Fruit fly (Drosophila melanogaster): ENCODE data around the gene CG11050.

CG11050 gene

DNA sequence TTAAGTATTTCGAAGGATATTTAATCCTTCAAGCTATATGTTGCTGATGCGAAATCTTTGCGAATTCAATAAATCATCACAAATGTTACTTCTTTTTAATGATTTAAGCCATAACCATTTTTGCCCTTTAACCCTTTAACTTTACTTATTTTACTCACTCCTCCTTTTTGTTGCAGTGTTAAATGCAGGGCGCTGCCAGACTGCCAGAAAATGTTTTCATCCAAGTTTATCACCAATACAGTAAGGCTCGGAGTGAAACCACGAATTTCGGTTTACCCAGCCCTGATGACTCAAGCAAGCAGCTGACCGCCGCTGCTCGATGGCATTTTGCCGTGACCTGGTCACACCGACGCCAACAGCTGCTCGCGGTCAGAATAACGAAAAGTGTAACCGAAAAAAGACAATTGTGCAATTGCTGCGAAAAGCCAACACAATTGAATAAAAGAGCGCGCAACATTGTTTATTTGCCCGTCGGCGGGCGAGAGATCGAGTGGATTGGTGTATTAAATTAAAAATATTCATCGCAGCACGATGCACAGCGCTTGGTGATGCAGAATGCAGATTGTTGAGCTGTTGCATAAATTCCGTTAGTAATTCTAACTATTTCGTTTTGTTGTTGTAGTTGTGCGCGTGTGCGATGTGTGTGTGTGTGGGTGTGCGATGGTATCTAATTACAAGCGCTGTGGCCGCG lies at the start of gene CG11050 (continued):
- TF ChIP-seq wor (GFP tag; IDR thresholded peaks at IDR 0.05) (no peak), amos (GFP tag; IDR thresholded peaks at IDR 0.05; ENCODE audit: partially characterized antibody) (peak; percentile 60), gcm (GFP tag; optimal IDR thresholded peaks at IDR 0.05) (peak; percentile 57), nau (GFP tag; optimal IDR thresholded peaks at IDR 0.05) (peak; percentile 20), D19B (GFP tag; optimal IDR thresholded peaks at IDR 0.05) (peak; percentile 49), CG33557 (GFP tag; optimal IDR thresholded peaks at IDR 0.05) (peak; percentile 32), Ada2b (GFP tag; IDR thresholded peaks at IDR 0.05) (peak; percentile 71), psq (GFP tag; optimal IDR thresholded peaks at IDR 0.05) (peak; percentile 48), stwl (tag; optimal IDR thresholded peaks at IDR 0.05) (peak; percentile 96), Awh (GFP tag; IDR thresholded peaks at IDR 0.05) (peak; percentile 39; the same call in 1 of the 2 replicates), CG16813 (GFP tag; IDR thresholded peaks at IDR 0.05; ENCODE audit: partially characterized antibody) (peak; percentile 34; the same call in 1 of the 3 replicates), Ptx1 (GFP tag; IDR thresholded peaks at IDR 0.05) (peak; percentile 74), dan (GFP tag; IDR thresholded peaks at IDR 0.05) (no peak), vfl (GFP tag; optimal IDR thresholded peaks at IDR 0.05) (peak; percentile 89), CG12942 (GFP tag; optimal IDR thresholded peaks at IDR 0.05) (peak; percentile 81), Atf-2 (GFP tag; optimal IDR thresholded peaks at IDR 0.05) (peak; percentile 64), CG13775 (GFP tag; optimal IDR thresholded peaks at IDR 0.05) (peak; percentile 60), MESR4 (GFP tag; optimal IDR thresholded peaks at IDR 0.05) (peak; percentile 70), Nf-YC (tag; optimal IDR thresholded peaks at IDR 0.05) (peak; percentile 47), lmd (GFP tag; IDR thresholded peaks at IDR 0.05) (peak; percentile 74), trh (GFP tag; optimal IDR thresholded peaks at IDR 0.05) (peak; percentile 31), ash1 (GFP tag; optimal IDR thresholded peaks at IDR 0.05) (peak; percentile 60), CG31388 (GFP tag; optimal IDR thresholded peaks at IDR 0.05) (peak; percentile 51), Optix (GFP tag; IDR thresholded peaks at IDR 0.05) (peak; percentile 55), gce (GFP tag; IDR thresholded peaks at IDR 0.05) (peak; percentile 70; the same call in 2 of the 3 replicates), Nf-YB (GFP tag; optimal IDR thresholded peaks at IDR 0.05) (peak; percentile 45), CG4730 (GFP tag; IDR thresholded peaks at IDR 0.05) (peak; percentile 56; the same call in 1 of the 2 replicates), bigmax (GFP tag; optimal IDR thresholded peaks at IDR 0.05) (peak; percentile 37), CG4328 (GFP tag; optimal IDR thresholded peaks at IDR 0.05) (no peak), sens-2 (GFP tag; IDR thresholded peaks at IDR 0.05) (0 out of 2 replicates have a peak, but pooled peaks have one; percentile 33), HLH3B (GFP tag; IDR thresholded peaks at IDR 0.05) (peak; percentile 67), CG5245 (GFP tag; optimal IDR thresholded peaks at IDR 0.05) (peak; percentile 52), Mad (GFP tag; optimal IDR thresholded peaks at IDR 0.05) (peak; percentile 83), p53 (GFP tag; optimal IDR thresholded peaks at IDR 0.05) (peak; percentile 91), TFAM (GFP tag; optimal IDR thresholded peaks at IDR 0.05) (no peak), CG6813 (GFP tag; optimal IDR thresholded peaks at IDR 0.05) (peak; percentile 67), al (GFP tag; IDR thresholded peaks at IDR 0.05) (peak; percentile 77), CG1024 (GFP tag; IDR thresholded peaks at IDR 0.05) (peak; percentile 72), CG2129 (GFP tag; IDR thresholded peaks at IDR 0.05; ENCODE audit: partially characterized antibody) (no peak), mam (GFP tag; optimal IDR thresholded peaks at IDR 0.05) (peak; percentile 87), C15 (GFP tag; IDR thresholded peaks at IDR 0.05) (peak; percentile 71; the same call in 2 of the 3 replicates), CG9817 (tag; optimal IDR thresholded peaks at IDR 0.05) (peak; percentile 63), zf30C (GFP tag; optimal IDR thresholded peaks at IDR 0.05) (peak; percentile 99), lola (GFP tag; optimal IDR thresholded peaks at IDR 0.05) (peak in 1 of 3 experiments; percentile 20), Neu2 (GFP tag; optimal IDR thresholded peaks at IDR 0.05; ENCODE audit: borderline replicate concordance) (no peak)

Data from whole organism, embryonic.